Worm (Caenorhabditis elegans) whole organism, L2 larva: ENCODE measurements around the gene hex-1.

Source experiments
- C34F6.9 ChIP-seq: fragments of 150-350 bp; optimal IDR thresholded peaks from 2 replicates; lab custom pipeline; 2014; ENCODE audit warnings: missing biosample characterization, missing genetic modification characterization
- F13H6.1 ChIP-seq: sonication (generic microtip); optimal IDR thresholded peaks from 2 replicates; lab custom pipeline; 2016; ENCODE audit warnings: missing genetic modification characterization, missing compliant biosample characterization
- R02D3.7 ChIP-seq: fragments of 150-350 bp; optimal IDR thresholded peaks from 2 replicates; lab custom pipeline; 2014; ENCODE audit warnings: missing biosample characterization, missing genetic modification characterization
- Y55F3AM.14 ChIP-seq: fragments of 200-800 bp; sonication (Bioruptor generic); optimal IDR thresholded peaks from 2 replicates; lab custom pipeline; 2018; ENCODE audit warnings: mild to moderate bottlenecking, missing genetic modification characterization, missing compliant biosample characterization
- ZK546.5 ChIP-seq: sonication (generic microtip); optimal IDR thresholded peaks from 2 replicates; lab custom pipeline; 2017; ENCODE audit warnings: missing biosample characterization, missing genetic modification characterization
- aly-2 ChIP-seq: fragments of 150-350 bp; optimal IDR thresholded peaks from 2 replicates; lab custom pipeline; 2014; ENCODE audit warnings: missing biosample characterization, missing genetic modification characterization
- ama-1 ChIP-seq: fragments of 150-350 bp; optimal IDR thresholded peaks from 2 replicates; lab custom pipeline; 2018; ENCODE audit warnings: inconsistent platforms
- blmp-1 ChIP-seq: sonication (generic microtip); optimal IDR thresholded peaks from 2 replicates; lab custom pipeline; 2017; ENCODE audit warnings: missing genetic modification characterization, mild to moderate bottlenecking, missing compliant biosample characterization, antibody characterized with exemption, moderate library complexity; ENCODE audit not compliant: insufficient read depth
- ceh-16 ChIP-seq: fragments of 150-350 bp; optimal IDR thresholded peaks from 2 replicates; lab custom pipeline; 2014; ENCODE audit warnings: missing biosample characterization, missing genetic modification characterization
- ceh-82 ChIP-seq: fragments of 150-350 bp; optimal IDR thresholded peaks from 2 replicates; lab custom pipeline; 2014; ENCODE audit warnings: missing biosample characterization, missing genetic modification characterization
- crh-2 ChIP-seq: sonication (generic microtip); optimal IDR thresholded peaks from 2 replicates; lab custom pipeline; 2017; ENCODE audit warnings: missing biosample characterization, missing genetic modification characterization
- egl-27 ChIP-seq: sonication (generic microtip); optimal IDR thresholded peaks from 3 replicates; lab custom pipeline; 2017; ENCODE audit warnings: missing biosample characterization, missing genetic modification reagents, missing genetic modification characterization
- elt-3 ChIP-seq: sonication (generic microtip); optimal IDR thresholded peaks from 2 replicates; lab custom pipeline; 2017; ENCODE audit warnings: missing biosample characterization, missing genetic modification characterization
- fos-1 ChIP-seq: fragments of 150-350 bp; optimal IDR thresholded peaks from 2 replicates; lab custom pipeline; 2014; ENCODE audit warnings: missing biosample characterization, missing genetic modification characterization
- lin-11 ChIP-seq: fragments of 150-350 bp; sonication (generic microtip); optimal IDR thresholded peaks from 2 replicates; lab custom pipeline; 2014; ENCODE audit warnings: missing biosample characterization, missing genetic modification characterization, inconsistent platforms, mixed read lengths
- lin-13 ChIP-seq: fragments of 150-350 bp; optimal IDR thresholded peaks from 2 replicates; lab custom pipeline; 2014; ENCODE audit warnings: missing biosample characterization, missing genetic modification reagents, missing genetic modification characterization
- lsy-2 ChIP-seq, 2 experiments: fragments of 150-350 bp in 1 of 2; sonication (generic microtip) in 1 of 2; optimal IDR thresholded peaks; 2 replicates each; lab custom pipeline; 2014 to 2017; ENCODE audit warnings: missing biosample characterization in 2 of 2, missing genetic modification characterization in 2 of 2
- mab-5 ChIP-seq: fragments of 150-350 bp; optimal IDR thresholded peaks from 2 replicates; lab custom pipeline; 2014; ENCODE audit warnings: missing biosample characterization, missing genetic modification characterization
- mdl-1 ChIP-seq, 2 experiments: fragments of 150-350 bp in 1 of 2; sonication (generic microtip) in 1 of 2; optimal IDR thresholded peaks; 2 replicates each; lab custom pipeline; 2017; ENCODE audit warnings: missing biosample characterization in 2 of 2, missing genetic modification characterization in 2 of 2
- nhr-10 ChIP-seq: sonication (generic microtip); optimal IDR thresholded peaks from 2 replicates; lab custom pipeline; 2017; ENCODE audit warnings: missing biosample characterization, missing genetic modification characterization
- nhr-11 ChIP-seq: fragments of 150-350 bp; optimal IDR thresholded peaks from 2 replicates; lab custom pipeline; 2014; ENCODE audit warnings: missing biosample characterization, missing genetic modification characterization
- nhr-12 ChIP-seq: fragments of 150-350 bp; optimal IDR thresholded peaks from 2 replicates; lab custom pipeline; 2014; ENCODE audit warnings: missing biosample characterization, missing genetic modification characterization
- nhr-129 ChIP-seq: fragments of 150-350 bp; optimal IDR thresholded peaks from 2 replicates; lab custom pipeline; 2014; ENCODE audit warnings: missing biosample characterization, missing genetic modification characterization
- nhr-21 ChIP-seq: fragments of 150-350 bp; optimal IDR thresholded peaks from 2 replicates; lab custom pipeline; 2014; ENCODE audit warnings: missing biosample characterization, missing genetic modification characterization
- nhr-237 ChIP-seq: fragments of 150-350 bp; optimal IDR thresholded peaks from 2 replicates; lab custom pipeline; 2014; ENCODE audit warnings: missing biosample characterization, missing genetic modification characterization
- nhr-25 ChIP-seq: fragments of 150-350 bp; sonication (generic microtip); optimal IDR thresholded peaks from 3 replicates; lab custom pipeline; 2014; ENCODE audit warnings: missing biosample characterization, missing genetic modification characterization
- nhr-6 ChIP-seq: fragments of 150-350 bp; optimal IDR thresholded peaks from 2 replicates; lab custom pipeline; 2014; ENCODE audit warnings: missing biosample characterization, missing genetic modification characterization
- nhr-77 ChIP-seq: fragments of 150-350 bp; optimal IDR thresholded peaks from 2 replicates; lab custom pipeline; 2014; ENCODE audit warnings: missing biosample characterization, missing genetic modification characterization
- peb-1 ChIP-seq: fragments of 150-350 bp; optimal IDR thresholded peaks from 2 replicates; lab custom pipeline; 2014; ENCODE audit warnings: missing biosample characterization, missing genetic modification characterization
- sem-4 ChIP-seq: fragments of 150-350 bp; optimal IDR thresholded peaks from 2 replicates; lab custom pipeline; 2014; ENCODE audit warnings: missing biosample characterization, missing genetic modification reagents, missing genetic modification characterization
- skn-1 ChIP-seq: sonication (generic microtip); optimal IDR thresholded peaks from 2 replicates; lab custom pipeline; 2017; ENCODE audit warnings: missing biosample characterization, missing genetic modification characterization
- sma-3 ChIP-seq: sonication (generic microtip); optimal IDR thresholded peaks from 2 replicates; lab custom pipeline; 2016; ENCODE audit warnings: missing genetic modification reagents, missing genetic modification characterization, missing compliant biosample characterization
- sma-9 ChIP-seq, 2 experiments: fragments of 150-350 bp in 1 of 2; sonication (generic microtip) in 1 of 2; optimal IDR thresholded peaks; 2 replicates each; lab custom pipeline; 2014 to 2016; ENCODE audit warnings: missing genetic modification characterization in 2 of 2, mild to moderate bottlenecking in 1 of 2, missing biosample characterization in 1 of 2, missing compliant biosample characterization in 1 of 2, missing genetic modification reagents in 1 of 2, moderate library complexity in 1 of 2
- snpc-4 ChIP-seq: fragments of 150-350 bp; optimal IDR thresholded peaks from 2 replicates; lab custom pipeline; 2014; ENCODE audit warnings: missing biosample characterization, missing genetic modification characterization
- unc-39 ChIP-seq: fragments of 150-350 bp; optimal IDR thresholded peaks from 2 replicates; lab custom pipeline; 2014; ENCODE audit warnings: missing biosample characterization, missing genetic modification characterization
- unc-55 ChIP-seq: fragments of 150-350 bp; sonication (generic microtip); optimal IDR thresholded peaks from 3 replicates; lab custom pipeline; 2014; ENCODE audit warnings: missing biosample characterization, missing genetic modification reagents, missing genetic modification characterization
- ztf-11 ChIP-seq: sonication (generic microtip); optimal IDR thresholded peaks from 2 replicates; lab custom pipeline; 2017; ENCODE audit warnings: missing biosample characterization, missing genetic modification characterization
- ztf-4 ChIP-seq: fragments of 150-350 bp; optimal IDR thresholded peaks from 2 replicates; lab custom pipeline; 2014; ENCODE audit warnings: missing biosample characterization, missing genetic modification characterization

Gene hex-1

DNA sequence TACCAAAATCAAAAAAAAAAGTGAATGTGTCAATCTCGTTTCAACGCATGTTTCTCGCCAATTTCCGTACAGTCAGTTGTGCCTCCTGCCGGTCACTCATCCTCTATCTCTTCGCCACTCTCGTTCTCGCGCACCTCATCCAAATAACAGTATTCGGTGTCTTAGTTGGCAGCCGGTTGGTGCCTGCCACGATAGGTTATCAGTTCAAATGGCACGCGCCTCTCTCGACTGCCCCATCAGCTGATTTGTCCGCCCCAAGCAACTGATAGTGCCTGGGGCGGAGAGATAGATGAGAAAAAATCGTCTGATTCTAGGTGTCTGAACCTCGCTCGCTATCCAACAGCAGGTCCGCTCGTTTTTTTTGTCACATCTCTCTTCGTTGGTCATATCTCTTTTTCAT, 5.8 kb upstream of the hex-1 start (continued):
- TF ChIP-seq ZK546.5 (tag; lab: Kevin White, UChicago) = no peak
- no peak for TF ChIP-seq nhr-11 (tag; lab: Kevin White, UChicago)
- no peak for TF ChIP-seq unc-55 (GFP tag; lab: Kevin White, UChicago)
- no peak for TF ChIP-seq lin-11
- TF ChIP-seq ama-1 (lab: Kevin White, UChicago) = no peak
- no peak for TF ChIP-seq snpc-4 (tag; lab: Kevin White, UChicago)
- peak in 1 of 2 experiments; percentile 27 for TF ChIP-seq lsy-2 (tag; optimal IDR thresholded peaks at IDR 0.05; lab: Kevin White, UChicago)
- no peak for TF ChIP-seq ceh-16 (tag; lab: Kevin White, UChicago)
- no peak for TF ChIP-seq ztf-11
- TF ChIP-seq sma-3 = peak; percentile 84
- TF ChIP-seq elt-3 (tag; lab: Kevin White, UChicago) = no peak
- TF ChIP-seq mdl-1 (tag; optimal IDR thresholded peaks at IDR 0.05; lab: Kevin White, UChicago) = peak in 1 of 2 experiments; percentile 30
- TF ChIP-seq nhr-25 (tag; lab: Kevin White, UChicago) = peak; percentile 11
- no peak for TF ChIP-seq skn-1 (tag; lab: Kevin White, UChicago)
- no peak for TF ChIP-seq nhr-77 (tag; lab: Kevin White, UChicago)
- TF ChIP-seq unc-39 (tag; lab: Kevin White, UChicago) = no peak
- peak; percentile 52 for TF ChIP-seq F13H6.1 (tag; lab: Kevin White, UChicago)
- TF ChIP-seq nhr-10 (tag; lab: Kevin White, UChicago) = no peak
- TF ChIP-seq, all 48 proteins: peak for 15

DNA sequence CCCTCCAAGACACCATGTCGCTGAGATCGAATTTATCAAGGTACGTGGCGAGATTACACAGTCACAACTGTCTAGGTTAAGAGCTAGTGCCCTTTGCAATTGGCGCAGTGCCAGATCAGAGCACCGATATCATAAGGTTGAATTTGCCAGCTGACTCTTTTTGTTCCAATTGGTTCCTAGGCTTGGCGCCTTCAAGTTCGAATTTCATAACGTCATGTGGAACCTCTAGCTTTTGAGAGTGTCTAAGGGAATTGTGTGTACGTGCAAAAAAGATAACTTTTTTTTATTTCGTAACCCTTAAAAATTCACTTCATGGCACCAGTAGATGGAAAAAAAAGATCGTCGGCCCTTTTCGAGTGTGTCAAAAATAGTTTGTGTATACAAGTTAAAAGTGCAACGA, 4.7 kb upstream of the hex-1 start:
- TF ChIP-seq fos-1 (tag; lab: Kevin White, UChicago) (no peak), nhr-129 (tag; lab: Kevin White, UChicago) (peak; percentile 28)

ce11 chrX:2216662-2217061, 4.3 kb upstream of the hex-1 start:
- TF ChIP-seq sem-4 (tag; lab: Kevin White, UChicago) (peak; percentile 59), sma-9 (GFP tag; optimal IDR thresholded peaks at IDR 0.05; lab: Kevin White, UChicago) (no peak), sma-9 (tag; optimal IDR thresholded peaks at IDR 0.05; lab: Kevin White, UChicago) (peak; percentile 53), sma-3 (peak; percentile 36), mab-5 (tag; lab: Kevin White, UChicago) (no peak), mdl-1 (tag; optimal IDR thresholded peaks at IDR 0.05; lab: Kevin White, UChicago) (no peak), ceh-16 (tag; lab: Kevin White, UChicago) (peak; percentile 93), lsy-2 (tag; optimal IDR thresholded peaks at IDR 0.05; lab: Kevin White, UChicago) (peak in 1 of 2 experiments; percentile 18), nhr-25 (tag; lab: Kevin White, UChicago) (peak; percentile 25), nhr-77 (tag; lab: Kevin White, UChicago) (no peak), snpc-4 (tag; lab: Kevin White, UChicago) (no peak), R02D3.7 (tag; lab: Kevin White, UChicago) (no peak), Y55F3AM.14 (GFP tag; lab: Kevin White, UChicago) (peak; percentile 13), nhr-21 (tag; lab: Kevin White, UChicago) (peak; percentile 68), nhr-10 (tag; lab: Kevin White, UChicago) (no peak), ztf-11 (no peak), peb-1 (tag; lab: Kevin White, UChicago) (peak; percentile 99)

DNA sequence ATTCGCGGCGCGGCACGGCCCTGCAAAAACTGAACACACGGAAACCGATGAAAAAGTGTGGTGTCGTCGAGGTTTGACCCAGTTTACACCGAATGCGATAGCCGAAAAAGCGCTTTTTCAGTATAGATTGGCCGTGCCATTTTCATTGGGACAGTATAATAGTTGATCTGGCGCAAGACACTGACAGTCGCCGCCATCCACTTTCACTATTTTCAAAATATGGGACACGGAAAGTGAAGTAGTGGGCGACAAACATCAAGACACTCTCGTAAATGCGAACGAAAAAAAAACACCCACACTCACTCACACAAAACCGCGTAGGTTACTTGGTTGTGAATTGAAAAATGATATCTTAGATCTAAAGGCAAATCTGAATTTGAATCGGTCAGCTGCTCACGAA, 1.9 kb upstream of the hex-1 start:
- TF ChIP-seq blmp-1 (tag; lab: Kevin White, UChicago) = peak; percentile 82
- peak; percentile 89 for TF ChIP-seq peb-1 (tag; lab: Kevin White, UChicago)
- TF ChIP-seq nhr-21 (tag; lab: Kevin White, UChicago) = peak; percentile 49
- no peak for TF ChIP-seq aly-2 (tag; lab: Kevin White, UChicago)

- TF ChIP-seq snpc-4 (tag; lab: Kevin White, UChicago) (peak; percentile 49), ceh-82 (tag; lab: Kevin White, UChicago) (no peak)
Observed at ce11 chrX:2219453-2219852, 1.5 kb upstream of the hex-1 start.

DNA sequence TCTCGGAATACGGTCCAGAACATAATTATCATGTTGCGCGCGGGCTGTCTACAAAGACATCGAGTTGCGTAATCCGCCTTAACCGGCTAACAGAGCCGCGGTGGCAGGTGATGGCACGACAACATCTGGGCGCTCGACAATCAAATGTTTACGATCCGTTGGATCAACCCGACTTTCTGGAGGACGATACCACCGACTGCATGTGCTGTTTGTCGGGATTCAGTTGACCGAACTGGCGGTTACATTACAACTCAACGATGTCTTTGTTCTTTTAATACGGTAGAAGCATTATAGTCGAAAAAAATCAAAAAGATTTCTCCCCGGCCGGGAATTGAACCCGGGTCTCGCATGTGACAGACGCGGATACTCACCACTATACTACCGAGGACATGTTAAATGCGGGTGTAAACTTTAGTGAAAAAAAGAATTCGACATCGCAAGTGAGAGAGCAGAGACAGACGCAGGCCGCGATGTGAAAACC, 6.0 kb downstream of the hex-1 start:
- TF ChIP-seq aly-2 (tag; lab: Kevin White, UChicago) = no peak
- TF ChIP-seq nhr-12 (tag; lab: Kevin White, UChicago) = no peak
- no peak for TF ChIP-seq ZK546.5 (tag; lab: Kevin White, UChicago)
- peak; percentile 70 for TF ChIP-seq lin-13 (GFP tag; lab: Kevin White, UChicago)
- peak; percentile 54 for TF ChIP-seq F13H6.1 (tag; lab: Kevin White, UChicago)
- no peak for TF ChIP-seq nhr-77 (tag; lab: Kevin White, UChicago)
- no peak for TF ChIP-seq peb-1 (tag; lab: Kevin White, UChicago)
- TF ChIP-seq mab-5 (tag; lab: Kevin White, UChicago) = no peak
- peak; percentile 71 for TF ChIP-seq crh-2 (tag; lab: Kevin White, UChicago)
- peak; percentile 69 for TF ChIP-seq lin-11
- TF ChIP-seq skn-1 (tag; lab: Kevin White, UChicago) = no peak
- peak; percentile 41 for TF ChIP-seq nhr-25 (tag; lab: Kevin White, UChicago)
- no peak for TF ChIP-seq nhr-237 (tag; lab: Kevin White, UChicago)
- TF ChIP-seq blmp-1 (tag; lab: Kevin White, UChicago) = no peak
- no peak for TF ChIP-seq ceh-16 (tag; lab: Kevin White, UChicago)
- TF ChIP-seq sma-3 = peak; percentile 55
- peak; percentile 76 for TF ChIP-seq nhr-21 (tag; lab: Kevin White, UChicago)
- peak; percentile 22 for TF ChIP-seq nhr-6 (tag; lab: Kevin White, UChicago)
- TF ChIP-seq C34F6.9 = peak; percentile 55
- peak in 1 of 2 experiments; percentile 26 for TF ChIP-seq mdl-1 (tag; optimal IDR thresholded peaks at IDR 0.05; lab: Kevin White, UChicago)
- peak; percentile 76 for TF ChIP-seq unc-55 (GFP tag; lab: Kevin White, UChicago)
- no peak for TF ChIP-seq ztf-4 (tag; lab: Kevin White, UChicago)
- no peak for TF ChIP-seq egl-27 (tag; lab: Kevin White, UChicago)
- TF ChIP-seq lsy-2 (tag; optimal IDR thresholded peaks at IDR 0.05; lab: Kevin White, UChicago) = peak; percentile 53 to 66
- no peak for TF ChIP-seq nhr-11 (tag; lab: Kevin White, UChicago)
- TF ChIP-seq snpc-4 (tag; lab: Kevin White, UChicago) = peak; percentile 48
